Worm (Caenorhabditis elegans): ENCODE data around the gene C18H9.1.

C18H9.1 gene

ce11 chrII:6683663-6684285, 15.1 kb upstream of the C18H9.1 start, which contains the start of gene gyf-1:
Gene gyf-1, plus strand, starts transcription at chrII:6684235.
- TF ChIP-seq ceh-36 (tag; optimal IDR thresholded peaks at IDR 0.05) = no peak
- TF ChIP-seq F13C5.2 (tag; optimal IDR thresholded peaks at IDR 0.05) = no peak
- no peak for TF ChIP-seq tra-4 (tag; optimal IDR thresholded peaks at IDR 0.05)
- TF ChIP-seq ets-7 (tag; optimal IDR thresholded peaks at IDR 0.05) = no peak

ce11 chrII:6685964-6686363, 12.9 kb upstream of the C18H9.1 start:
- TF ChIP-seq scrt-1 (GFP tag; IDR thresholded peaks at IDR 0.05) (no peak), flt-1 (GFP tag; IDR thresholded peaks at IDR 0.05) (no peak), pes-1 (GFP tag; IDR thresholded peaks at IDR 0.05) (no peak), hmg-4 (GFP tag; optimal IDR thresholded peaks at IDR 0.05) (no peak), ets-7 (tag; optimal IDR thresholded peaks at IDR 0.05) (no peak), F13C5.2 (tag; optimal IDR thresholded peaks at IDR 0.05) (no peak), B0310.2 (tag; optimal IDR thresholded peaks at IDR 0.05) (no peak), ama-1 (optimal IDR thresholded peaks at IDR 0.05) (no peak), tra-4 (tag; optimal IDR thresholded peaks at IDR 0.05) (no peak), tbx-37 (GFP tag; conservative IDR thresholded peaks at IDR 0.05) (no peak), tbx-11 (GFP tag; IDR thresholded peaks at IDR 0.05) (no peak), ceh-36 (tag; optimal IDR thresholded peaks at IDR 0.05) (no peak), aly-1 (tag; optimal IDR thresholded peaks at IDR 0.05) (no peak), ceh-13 (GFP tag; optimal IDR thresholded peaks at IDR 0.05) (no peak), hnd-1 (tag; optimal IDR thresholded peaks at IDR 0.05) (no peak), sea-1 (GFP tag; conservative IDR thresholded peaks at IDR 0.05) (no peak), hmbx-1 (tag; optimal IDR thresholded peaks at IDR 0.05) (no peak)

ce11 chrII:6689088-6689487, 9.8 kb upstream of the C18H9.1 start:
- TF ChIP-seq tbx-37 (GFP tag; conservative IDR thresholded peaks at IDR 0.05) (no peak), hmg-4 (GFP tag; optimal IDR thresholded peaks at IDR 0.05) (no peak), hnd-1 (tag; optimal IDR thresholded peaks at IDR 0.05) (no peak)

ce11 chrII:6695388-6695787, 3.5 kb upstream of the C18H9.1 start, which contains the start of gene C18H9.5:
Gene C18H9.5, minus strand, starts transcription at chrII:6695566.
- TF ChIP-seq scrt-1 (GFP tag; IDR thresholded peaks at IDR 0.05) = no peak
- TF ChIP-seq aly-1 (tag; optimal IDR thresholded peaks at IDR 0.05) = no peak
- no peak for TF ChIP-seq ceh-13 (GFP tag; optimal IDR thresholded peaks at IDR 0.05)
- no peak for TF ChIP-seq ama-1 (optimal IDR thresholded peaks at IDR 0.05)
- no peak for TF ChIP-seq ets-7 (tag; optimal IDR thresholded peaks at IDR 0.05)
- no peak for TF ChIP-seq hmbx-1 (tag; optimal IDR thresholded peaks at IDR 0.05)
- TF ChIP-seq hnd-1 (tag; optimal IDR thresholded peaks at IDR 0.05) = no peak
- TF ChIP-seq tra-4 (tag; optimal IDR thresholded peaks at IDR 0.05) = no peak
- no peak for TF ChIP-seq tbx-11 (GFP tag; IDR thresholded peaks at IDR 0.05)
- TF ChIP-seq B0310.2 (tag; optimal IDR thresholded peaks at IDR 0.05) = no peak
- TF ChIP-seq flt-1 (GFP tag; IDR thresholded peaks at IDR 0.05) = no peak
- TF ChIP-seq hmg-4 (GFP tag; optimal IDR thresholded peaks at IDR 0.05) = no peak
- TF ChIP-seq sea-1 (GFP tag; conservative IDR thresholded peaks at IDR 0.05) = no peak
- TF ChIP-seq pes-1 (GFP tag; IDR thresholded peaks at IDR 0.05) = no peak
- TF ChIP-seq ceh-36 (tag; optimal IDR thresholded peaks at IDR 0.05) = no peak
- no peak for TF ChIP-seq F13C5.2 (tag; optimal IDR thresholded peaks at IDR 0.05)
- no peak for TF ChIP-seq tbx-37 (GFP tag; conservative IDR thresholded peaks at IDR 0.05)

- TF ChIP-seq ets-7 (tag; optimal IDR thresholded peaks at IDR 0.05) = no peak
- no peak for TF ChIP-seq hmbx-1 (tag; optimal IDR thresholded peaks at IDR 0.05)
- no peak for TF ChIP-seq hmg-4 (GFP tag; optimal IDR thresholded peaks at IDR 0.05)
- no peak for TF ChIP-seq flt-1 (GFP tag; IDR thresholded peaks at IDR 0.05)
- no peak for TF ChIP-seq pes-1 (GFP tag; IDR thresholded peaks at IDR 0.05)
- TF ChIP-seq hnd-1 (tag; optimal IDR thresholded peaks at IDR 0.05) = no peak
- no peak for TF ChIP-seq F13C5.2 (tag; optimal IDR thresholded peaks at IDR 0.05)
- no peak for TF ChIP-seq scrt-1 (GFP tag; IDR thresholded peaks at IDR 0.05)
- TF ChIP-seq B0310.2 (tag; optimal IDR thresholded peaks at IDR 0.05) = no peak
- TF ChIP-seq ceh-36 (tag; optimal IDR thresholded peaks at IDR 0.05) = no peak
- TF ChIP-seq tbx-37 (GFP tag; conservative IDR thresholded peaks at IDR 0.05) = no peak
These were observed 2.6 kb downstream of the C18H9.1 start, which contains the start of gene C18H9.6 for ce11 chrII:6701497-6701896. Gene C18H9.6, minus strand, starts transcription at chrII:6701625.

- no peak for TF ChIP-seq tra-4 (tag; optimal IDR thresholded peaks at IDR 0.05)
These were observed 6.8 kb downstream of the C18H9.1 start, which contains the start of gene rpy-1 for ce11 chrII:6705593-6706228. Gene rpy-1, minus strand, starts transcription at chrII:6705643.

ce11 chrII:6706552-6707091, 7.7 kb downstream of the C18H9.1 start:
- TF ChIP-seq tra-4 (tag; optimal IDR thresholded peaks at IDR 0.05) (no peak), ceh-13 (GFP tag; optimal IDR thresholded peaks at IDR 0.05) (no peak), tbx-37 (GFP tag; conservative IDR thresholded peaks at IDR 0.05) (no peak), F13C5.2 (tag; optimal IDR thresholded peaks at IDR 0.05) (no peak), scrt-1 (GFP tag; IDR thresholded peaks at IDR 0.05) (no peak), tbx-11 (GFP tag; IDR thresholded peaks at IDR 0.05) (no peak), sea-1 (GFP tag; conservative IDR thresholded peaks at IDR 0.05) (no peak), pes-1 (GFP tag; IDR thresholded peaks at IDR 0.05) (no peak), flt-1 (GFP tag; IDR thresholded peaks at IDR 0.05) (no peak), hmbx-1 (tag; optimal IDR thresholded peaks at IDR 0.05) (no peak), aly-1 (tag; optimal IDR thresholded peaks at IDR 0.05) (no peak), ama-1 (optimal IDR thresholded peaks at IDR 0.05) (no peak)

Data from whole organism, early embryonic.